Worm (Caenorhabditis elegans) whole organism, dauer: ENCODE measurements around the gene C45G9.14.

Source experiments
- unc-62 ChIP-seq: sonication (generic microtip); optimal IDR thresholded peaks from 2 replicates; lab custom pipeline; 2017; ENCODE audit warnings: missing biosample characterization, missing genetic modification reagents, missing genetic modification characterization

C45G9.14 gene

DNA sequence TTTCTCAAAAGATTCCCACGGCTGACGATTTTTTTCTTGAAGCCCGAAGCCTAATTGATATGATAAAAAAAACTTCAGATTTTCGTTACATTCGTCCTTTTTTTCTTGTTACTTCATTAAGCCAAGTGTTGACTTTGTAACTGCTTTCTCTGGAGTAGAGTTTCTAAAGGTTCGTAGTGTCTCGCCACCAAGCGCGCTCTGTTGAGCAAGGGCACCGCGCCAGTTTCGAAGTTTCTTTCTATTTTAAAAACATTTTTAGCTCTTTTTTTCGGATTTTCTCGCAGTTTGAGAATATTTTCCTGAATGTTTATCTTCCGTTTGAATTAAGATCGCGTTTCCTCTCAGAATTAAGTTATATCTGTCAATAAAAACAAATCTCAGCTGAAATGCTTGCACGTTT lies 31.8 kb downstream of the C45G9.14 start:
- no peak for TF ChIP-seq unc-62

DNA sequence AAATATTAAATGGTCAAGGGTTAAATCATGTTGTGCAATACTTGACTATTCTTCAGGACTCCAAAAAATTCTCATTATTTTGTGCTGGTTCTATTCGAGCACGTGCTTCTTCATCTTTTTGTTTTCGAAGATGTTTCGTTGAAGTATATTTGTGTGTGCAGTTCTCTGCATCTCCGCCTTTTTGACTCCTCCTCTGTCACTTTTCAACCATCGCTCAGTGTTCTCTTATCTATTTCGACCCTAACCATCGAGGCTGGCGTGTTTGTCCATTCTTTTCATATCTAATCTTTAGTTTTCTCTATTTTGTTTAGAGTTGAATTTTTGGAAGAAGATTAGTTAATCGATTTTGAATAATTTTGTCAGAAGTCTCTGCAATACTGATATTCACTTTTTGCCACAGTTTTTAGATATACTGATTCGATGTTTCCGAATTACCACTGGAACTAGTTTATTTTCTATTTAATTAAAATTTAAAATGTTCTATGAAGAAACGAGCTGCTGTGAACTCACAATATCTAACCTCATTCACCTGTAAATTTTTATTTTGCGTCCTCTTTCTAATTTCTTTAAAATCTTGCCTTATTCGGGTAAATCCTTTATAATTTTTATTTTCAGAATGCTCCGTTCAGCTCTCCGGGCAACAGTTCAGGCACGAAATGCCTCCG lies 32.5 kb downstream of the C45G9.14 start, which contains the start of gene alh-1:
Gene alh-1, plus strand, starts transcription at position 615 of the 665 bp plus-strand sequence.
- TF ChIP-seq unc-62 = no peak

- no peak for TF ChIP-seq unc-62
Observed at ce11 chrIII:5078062-5078461, 33.3 kb downstream of the C45G9.14 start.

DNA sequence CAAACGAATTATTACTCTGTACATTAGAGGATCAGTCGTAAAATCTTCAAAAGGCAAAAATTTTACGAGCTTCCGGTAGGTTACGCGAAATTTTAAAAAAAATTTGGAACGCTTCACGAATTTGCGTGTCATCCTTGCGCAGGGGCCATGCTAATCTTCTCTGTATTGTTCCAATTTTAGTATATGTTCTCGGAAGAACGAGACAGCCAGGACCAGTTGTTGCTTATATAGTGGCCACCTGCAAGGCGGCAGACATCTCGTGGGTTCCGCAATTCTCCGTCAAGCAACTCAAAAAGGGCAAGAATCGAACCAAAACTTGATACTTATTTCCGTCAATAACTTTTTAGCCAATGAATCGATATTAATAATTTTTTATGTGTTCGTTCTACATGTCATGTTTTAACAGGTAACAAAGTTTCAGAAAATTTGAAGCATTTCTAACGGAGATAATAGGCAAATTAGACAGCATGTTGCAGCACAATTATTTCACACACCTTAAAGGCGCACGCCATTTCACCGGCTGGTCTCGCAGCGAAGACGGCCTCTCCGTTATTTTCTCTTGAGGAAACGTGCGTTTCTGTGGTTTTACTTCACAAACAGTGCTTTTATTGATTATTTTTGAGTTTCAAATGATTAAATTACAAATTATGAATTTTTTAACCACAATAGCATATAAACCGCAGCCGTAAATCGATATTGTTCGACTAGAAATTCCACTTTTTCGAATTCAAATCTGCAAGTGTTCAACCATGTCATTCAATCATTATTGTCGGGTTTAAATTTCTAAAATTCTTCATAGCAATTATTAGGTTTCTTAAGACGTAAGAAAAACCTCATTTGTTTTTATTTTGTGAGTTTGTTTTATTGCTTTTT lies 36.1 kb downstream of the C45G9.14 start:
- TF ChIP-seq unc-62 = no peak

DNA sequence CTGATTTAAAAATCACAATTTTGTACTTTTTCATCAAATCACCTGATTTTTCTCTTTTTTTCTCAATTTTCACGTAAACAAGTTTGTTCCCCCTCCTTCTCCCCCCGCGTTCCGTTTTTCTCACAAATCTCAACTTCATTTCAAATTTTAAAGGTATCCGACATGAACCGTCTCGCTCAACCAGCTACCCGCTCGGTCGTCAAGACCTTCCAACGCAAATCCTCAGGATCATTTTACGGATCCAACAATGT lies 36.7 kb downstream of the C45G9.14 start, which contains the start of gene cox-6A:
Gene cox-6A, plus strand, starts transcription at position 152 of the 251 bp plus-strand sequence.
- TF ChIP-seq unc-62 = no peak

DNA sequence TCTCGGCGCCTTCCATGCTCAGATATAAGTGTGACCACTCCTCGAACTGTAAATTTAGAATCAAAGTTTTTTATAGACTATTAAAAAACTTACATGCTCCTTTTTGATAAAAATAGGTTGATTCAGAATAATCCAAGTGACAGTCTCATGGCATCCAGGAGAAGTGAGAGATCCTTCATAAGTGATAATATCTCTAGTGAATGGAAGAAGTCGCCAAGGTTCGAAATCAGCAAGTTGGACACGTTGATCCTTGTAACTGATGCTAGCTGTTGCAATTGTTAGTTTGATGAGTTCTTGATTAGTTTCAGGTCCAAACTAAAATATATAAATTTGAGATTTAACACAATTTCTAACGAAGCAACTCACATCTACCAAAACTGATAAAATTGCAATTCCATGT lies 38.5 kb downstream of the C45G9.14 start:
- no peak for TF ChIP-seq unc-62

DNA sequence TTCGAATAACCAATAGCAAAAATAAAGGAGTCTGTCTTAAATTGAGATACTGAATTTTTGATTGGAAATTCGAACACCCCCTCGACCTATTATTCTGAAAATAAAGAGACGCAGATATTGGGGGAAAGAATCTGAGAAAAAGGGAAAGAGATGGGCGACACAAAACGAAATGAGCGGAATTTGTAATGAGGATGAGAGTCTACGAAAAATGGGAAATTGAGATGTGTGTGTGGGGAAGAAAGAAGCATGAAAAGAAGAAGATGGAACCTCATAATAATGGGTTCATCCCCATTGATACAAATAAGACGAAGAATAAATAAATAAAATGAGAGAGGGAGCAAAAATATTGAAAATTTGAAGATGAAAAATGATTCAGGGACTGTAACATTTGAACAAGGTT lies 40.7 kb downstream of the C45G9.14 start, which contains the start of gene cah-1:
Gene cah-1, minus strand, starts transcription at position 101 of the 400 bp plus-strand sequence.
- TF ChIP-seq unc-62 = no peak

ce11 chrIII:5089489-5089888 lies 44.7 kb downstream of the C45G9.14 start:
- TF ChIP-seq unc-62 = no peak

- no peak for TF ChIP-seq unc-62
Observed at ce11 chrIII:5092345-5092744, 47.5 kb downstream of the C45G9.14 start.

DNA sequence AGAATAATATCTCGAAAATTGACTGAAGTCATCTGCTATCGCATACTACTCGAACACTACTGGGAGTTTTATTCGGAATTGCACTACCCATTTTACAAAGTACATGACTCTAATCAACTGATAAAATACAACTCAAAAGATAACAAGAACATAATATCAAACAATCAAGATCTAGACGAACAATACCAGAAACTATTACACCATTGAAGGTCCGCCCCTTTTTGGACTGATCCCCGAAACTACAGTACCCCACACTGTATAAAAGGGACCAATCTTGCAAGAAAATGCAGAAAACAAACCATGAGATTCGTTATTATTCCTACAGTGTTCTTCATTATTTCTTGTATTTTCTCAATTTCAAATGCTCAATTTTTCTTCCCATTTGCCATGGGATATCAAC lies 49.7 kb downstream of the C45G9.14 start, which contains the start of gene F54D8.10:
Gene F54D8.10, plus strand, starts transcription at position 301 of the 400 bp plus-strand sequence.
- TF ChIP-seq unc-62 = no peak
